Fruit fly (Drosophila melanogaster) whole organism, embryonic: ENCODE measurements around the gene Moe.

Experiments
- Atf6 ChIP-seq: fragments of 200-800 bp; sonication (Bioruptor generic); IDR thresholded peaks from 2 replicates; pipeline ENCODE4 v1.3.6; 2022; ENCODE audit warnings: missing biosample characterization, missing genetic modification characterization
- B-H2 ChIP-seq: fragments of 200-800 bp; sonication (Bioruptor generic); optimal IDR thresholded peaks from 2 replicates; lab custom pipeline; 2018; ENCODE audit warnings: missing biosample characterization, mild to moderate bottlenecking, missing genetic modification characterization
- Bdp1 ChIP-seq: fragments of 200-800 bp; sonication (Bioruptor generic); optimal IDR thresholded peaks from 3 replicates; lab custom pipeline; 2016; ENCODE audit warnings: missing biosample characterization, missing genetic modification characterization
- Bgb ChIP-seq: fragments of 200-800 bp; sonication (Bioruptor generic); IDR thresholded peaks from 2 replicates; pipeline ENCODE4 v1.3.6; 2022; ENCODE audit warnings: missing biosample characterization, missing genetic modification characterization; ENCODE audit not compliant: partially characterized antibody
- CG10366 ChIP-seq: fragments of 200-800 bp; sonication (Bioruptor generic); IDR thresholded peaks from 2 replicates; pipeline ENCODE4 v1.3.6; 2022; ENCODE audit warnings: missing biosample characterization, missing genetic modification characterization
- CG10462 ChIP-seq: fragments of 200-800 bp; sonication (Bioruptor generic); optimal IDR thresholded peaks from 2 replicates; lab custom pipeline; 2016; ENCODE audit warnings: missing biosample characterization, missing genetic modification characterization
- CG11398 ChIP-seq: fragments of 200-800 bp; sonication (Bioruptor generic); optimal IDR thresholded peaks from 2 replicates; lab custom pipeline; 2016; ENCODE audit warnings: missing biosample characterization, missing genetic modification characterization
- CG11696 ChIP-seq: fragments of 200-800 bp; sonication (Bioruptor generic); IDR thresholded peaks from 2 replicates; pipeline ENCODE4 v1.3.6; 2022; ENCODE audit warnings: missing biosample characterization, missing genetic modification characterization
- CG14014 ChIP-seq: fragments of 200-800 bp; sonication (Bioruptor generic); IDR thresholded peaks from 2 replicates; pipeline ENCODE4 v1.3.6; 2022; ENCODE audit warnings: missing biosample characterization, missing genetic modification characterization
- CG14710 ChIP-seq: fragments of 200-800 bp; sonication (Bioruptor generic); optimal IDR thresholded peaks from 3 replicates; lab custom pipeline; 2019; ENCODE audit warnings: missing biosample characterization, mild to moderate bottlenecking, missing genetic modification characterization, moderate library complexity
- CG15073 ChIP-seq: fragments of 200-800 bp; sonication (Bioruptor generic); optimal IDR thresholded peaks from 2 replicates; lab custom pipeline; 2016; ENCODE audit warnings: missing biosample characterization, missing genetic modification characterization
- CG16813 ChIP-seq: fragments of 200-800 bp; sonication (Bioruptor generic); IDR thresholded peaks from 3 replicates; pipeline ENCODE4 v1.3.6; 2022; ENCODE audit warnings: missing biosample characterization, missing genetic modification characterization; ENCODE audit not compliant: partially characterized antibody
- CG2129 ChIP-seq: fragments of 200-800 bp; sonication (Bioruptor generic); IDR thresholded peaks from 2 replicates; pipeline ENCODE4 v1.3.6; 2022; ENCODE audit warnings: missing biosample characterization, missing genetic modification characterization; ENCODE audit not compliant: partially characterized antibody
- CG34376 ChIP-seq: fragments of 200-800 bp; sonication (Bioruptor generic); optimal IDR thresholded peaks from 2 replicates; lab custom pipeline; 2018; ENCODE audit warnings: missing biosample characterization, mild to moderate bottlenecking, missing genetic modification characterization
- CG34422 ChIP-seq: fragments of 200-800 bp; sonication (Bioruptor generic); IDR thresholded peaks from 3 replicates; pipeline ENCODE4 v1.3.6; 2022; ENCODE audit warnings: missing biosample characterization, missing genetic modification characterization
- CG4282 ChIP-seq: fragments of 200-800 bp; sonication (Bioruptor generic); optimal IDR thresholded peaks from 2 replicates; lab custom pipeline; 2016; ENCODE audit warnings: missing biosample characterization, missing genetic modification characterization
- CG4328 ChIP-seq: fragments of 200-800 bp; sonication (Bioruptor generic); optimal IDR thresholded peaks from 3 replicates; lab custom pipeline; 2017; ENCODE audit warnings: missing biosample characterization, missing genetic modification reagents, missing genetic modification characterization
- CG4404 ChIP-seq: fragments of 200-800 bp; sonication (Bioruptor generic); IDR thresholded peaks from 2 replicates; pipeline ENCODE4 v1.3.6; 2022; ENCODE audit warnings: missing biosample characterization, missing genetic modification characterization
- CG6272 ChIP-seq: fragments of 200-800 bp; sonication (Bioruptor generic); IDR thresholded peaks from 2 replicates; pipeline ENCODE4 v1.3.6; 2022; ENCODE audit warnings: missing biosample characterization, missing genetic modification characterization
- CG6791 ChIP-seq: fragments of 200-800 bp; sonication (Bioruptor generic); IDR thresholded peaks from 3 replicates; pipeline ENCODE4 v1.3.6; 2022; ENCODE audit warnings: missing biosample characterization, missing genetic modification characterization; ENCODE audit not compliant: partially characterized antibody
- CG7963 ChIP-seq: fragments of 200-800 bp; sonication (Bioruptor generic); IDR thresholded peaks from 3 replicates; pipeline ENCODE4 v1.3.6; 2022; ENCODE audit warnings: missing biosample characterization, missing genetic modification characterization; ENCODE audit not compliant: partially characterized antibody
- Dp ChIP-seq: fragments of 200-800 bp; sonication (Bioruptor generic); optimal IDR thresholded peaks from 2 replicates; lab custom pipeline; 2018; ENCODE audit warnings: missing biosample characterization, mild to moderate bottlenecking, missing genetic modification characterization, moderate library complexity
- E2f1 ChIP-seq: fragments of 200-800 bp; sonication (Bioruptor generic); IDR thresholded peaks from 2 replicates; pipeline ENCODE4 v1.3.6; 2022; ENCODE audit warnings: missing biosample characterization, missing genetic modification characterization
- Gug ChIP-seq: fragments of 200-800 bp; sonication (Bioruptor generic); IDR thresholded peaks from 4 replicates; pipeline ENCODE4 v1.3.6; 2022; ENCODE audit warnings: missing biosample characterization, missing genetic modification characterization
- Hr3 ChIP-seq: fragments of 200-800 bp; sonication (Bioruptor generic); optimal IDR thresholded peaks from 3 replicates; lab custom pipeline; 2016; ENCODE audit warnings: missing biosample characterization, missing genetic modification characterization
- MESR4 ChIP-seq: fragments of 200-800 bp; sonication (Bioruptor generic); optimal IDR thresholded peaks from 2 replicates; lab custom pipeline; 2018; ENCODE audit warnings: missing biosample characterization, mild to moderate bottlenecking, missing genetic modification characterization, moderate library complexity
- Mrtf ChIP-seq: fragments of 200-800 bp; sonication (Bioruptor generic); IDR thresholded peaks from 3 replicates; pipeline ENCODE4 v1.3.6; 2022; ENCODE audit warnings: missing biosample characterization, missing genetic modification characterization
- Nf-YC ChIP-seq: fragments of 200-800 bp; optimal IDR thresholded peaks from 3 replicates; lab custom pipeline; 2019; ENCODE audit warnings: missing biosample characterization, mild to moderate bottlenecking, missing genetic modification characterization, moderate library complexity
- Ravus ChIP-seq: fragments of 200-800 bp; sonication (Bioruptor generic); IDR thresholded peaks from 2 replicates; pipeline ENCODE4 v1.3.6; 2022; ENCODE audit warnings: missing biosample characterization, missing genetic modification characterization
- Six4 ChIP-seq: fragments of 200-800 bp; sonication (Bioruptor generic); optimal IDR thresholded peaks from 2 replicates; lab custom pipeline; 2016; ENCODE audit warnings: missing biosample characterization, missing genetic modification characterization
- TFAM ChIP-seq: fragments of 200-800 bp; sonication (Bioruptor generic); optimal IDR thresholded peaks from 2 replicates; lab custom pipeline; 2017; ENCODE audit warnings: missing biosample characterization, missing genetic modification characterization, inconsistent platforms
- az2 ChIP-seq: fragments of 200-800 bp; sonication (Bioruptor generic); optimal IDR thresholded peaks from 3 replicates; lab custom pipeline; 2016; ENCODE audit warnings: missing biosample characterization, missing genetic modification characterization
- br ChIP-seq: fragments of >200 bp; optimal IDR thresholded peaks from 2 replicates; lab custom pipeline; 2017
- crp ChIP-seq, 2 experiments: fragments of 200-800 bp; sonication (Bioruptor generic); optimal IDR thresholded peaks; 2 replicates in 1 of 2; 3 replicates in 1 of 2; lab custom pipeline; 2017; ENCODE audit warnings: missing biosample characterization in 2 of 2, missing genetic modification characterization in 2 of 2, mild to moderate bottlenecking in 1 of 2, moderate library complexity in 1 of 2
- dm ChIP-seq: fragments of 200-800 bp; sonication (Bioruptor generic); optimal IDR thresholded peaks from 3 replicates; lab custom pipeline; 2016; ENCODE audit warnings: missing biosample characterization, missing genetic modification characterization
- gem ChIP-seq: fragments of 200-800 bp; sonication (Bioruptor generic); optimal IDR thresholded peaks from 2 replicates; lab custom pipeline; 2019; ENCODE audit warnings: missing biosample characterization, mild to moderate bottlenecking, missing genetic modification characterization, moderate library complexity
- inv ChIP-seq: fragments of 200-800 bp; sonication (Bioruptor generic); IDR thresholded peaks from 2 replicates; pipeline ENCODE4 v1.3.6; 2022; ENCODE audit warnings: missing biosample characterization, missing genetic modification characterization; ENCODE audit not compliant: partially characterized antibody
- ken ChIP-seq: fragments of 200-800 bp; sonication (Bioruptor generic); IDR thresholded peaks from 3 replicates; pipeline ENCODE4 v1.3.6; 2022; ENCODE audit warnings: missing biosample characterization, missing genetic modification characterization
- knrl ChIP-seq: fragments of 200-800 bp; sonication (Bioruptor generic); IDR thresholded peaks from 3 replicates; pipeline ENCODE4 v1.3.6; 2022; ENCODE audit warnings: missing biosample characterization, missing genetic modification characterization; ENCODE audit not compliant: partially characterized antibody
- peb ChIP-seq: fragments of 200-800 bp; sonication (Bioruptor generic); IDR thresholded peaks from 2 replicates; pipeline ENCODE4 v1.3.6; 2022; ENCODE audit warnings: missing biosample characterization, missing genetic modification characterization
- pum ChIP-seq: fragments of 200-800 bp; sonication (Bioruptor generic); optimal IDR thresholded peaks from 2 replicates; lab custom pipeline; 2016; ENCODE audit warnings: missing biosample characterization, missing genetic modification characterization
- pzg ChIP-seq: fragments of 200-800 bp; sonication (Bioruptor generic); optimal IDR thresholded peaks from 3 replicates; lab custom pipeline; 2018; ENCODE audit warnings: missing biosample characterization, mild to moderate bottlenecking, missing genetic modification characterization, moderate library complexity
- sens ChIP-seq: fragments of 200-800 bp; sonication (Bioruptor generic); peaks from one replicate; lab custom pipeline; 2016; ENCODE audit warnings: missing biosample characterization, missing genetic modification characterization
- sr ChIP-seq: fragments of 200-800 bp; sonication (Bioruptor generic); IDR thresholded peaks from 3 replicates; pipeline ENCODE4 v1.3.6; 2022; ENCODE audit warnings: missing biosample characterization, missing genetic modification characterization
- stwl ChIP-seq: fragments of 200-800 bp; sonication (Bioruptor generic); optimal IDR thresholded peaks from 3 replicates; lab custom pipeline; 2018; ENCODE audit warnings: missing biosample characterization, mild to moderate bottlenecking, missing genetic modification characterization, moderate library complexity
- unpg ChIP-seq: fragments of 200-800 bp; sonication (Bioruptor generic); optimal IDR thresholded peaks from 3 replicates; lab custom pipeline; 2018; ENCODE audit warnings: missing biosample characterization, mild to moderate bottlenecking, missing genetic modification characterization, moderate library complexity
- vvl ChIP-seq: fragments of 200-800 bp; sonication (Bioruptor generic); IDR thresholded peaks from 2 replicates; pipeline ENCODE4 v1.3.6; 2022; ENCODE audit warnings: missing biosample characterization, missing genetic modification characterization
- yki ChIP-seq: fragments of >200 bp; optimal IDR thresholded peaks from 3 replicates; lab custom pipeline; 2018
- zfh1 ChIP-seq: fragments of 200-800 bp; sonication (Bioruptor generic); IDR thresholded peaks from 3 replicates; pipeline ENCODE4 v1.3.6; 2022; ENCODE audit warnings: missing biosample characterization, missing genetic modification characterization

The Moe gene

DNA sequence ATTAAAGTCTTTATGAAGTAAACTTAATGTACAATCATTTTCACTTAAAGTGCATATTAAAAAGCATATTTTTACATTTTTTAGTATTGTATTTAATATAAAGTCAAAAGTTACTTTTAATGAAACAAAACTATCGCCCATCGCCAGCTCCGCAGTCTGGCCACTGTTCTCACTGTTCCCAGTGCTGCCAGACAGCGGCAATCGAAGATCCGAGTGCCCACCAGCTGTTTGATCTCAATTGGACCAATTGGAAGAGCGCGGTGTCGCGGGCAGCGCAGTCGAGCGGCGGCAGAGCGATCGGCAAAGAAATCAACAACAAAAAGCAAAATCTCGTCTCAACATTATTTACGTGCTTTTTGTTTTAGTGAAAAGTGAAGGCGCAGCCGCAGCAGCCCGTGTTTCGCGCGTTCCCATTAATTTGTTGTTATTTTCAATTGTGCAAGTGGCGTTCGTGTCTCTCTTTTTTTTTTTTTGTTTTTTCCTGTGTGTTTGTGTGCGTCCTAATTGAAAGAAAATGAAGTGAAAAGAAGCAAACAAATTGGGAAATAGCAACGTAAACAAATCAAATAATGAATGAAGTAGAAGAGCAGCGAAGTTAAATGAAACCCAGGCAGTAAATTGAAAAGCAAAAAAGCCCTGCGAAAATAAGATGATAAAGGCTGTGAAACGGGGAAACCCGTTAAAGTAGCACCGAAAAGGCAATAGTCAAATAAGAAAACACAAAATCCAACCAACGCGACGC lies 8.8 kb upstream of the Moe start, which contains the start of gene rdgA (continued):
- TF ChIP-seq zfh1 (GFP tag; lab: Robert Waterston, UW): 0 out of 3 replicates have a peak, but pooled peaks have one; percentile 44
- TF ChIP-seq CG34422 (GFP tag; lab: Robert Waterston, UW): peak; percentile 64; the same call in 2 of the 3 replicates
- TF ChIP-seq inv (GFP tag; lab: Robert Waterston, UW): peak; percentile 57
- TF ChIP-seq CG7963: no peak
- no peak for TF ChIP-seq br (lab: Kevin White, UChicago)
- peak; percentile 7 for TF ChIP-seq az2 (GFP tag; lab: Kevin White, UChicago)
- TF ChIP-seq Mrtf (GFP tag; lab: Robert Waterston, UW): peak; percentile 31; the same call in 1 of the 3 replicates
- peak; percentile 13 for TF ChIP-seq Dp
- TF ChIP-seq stwl: no peak
- peak; percentile 15; the same call in 1 of the 2 replicates for TF ChIP-seq CG2129 (GFP tag; lab: Robert Waterston, UW)
- TF ChIP-seq CG14014: 0 out of 2 replicates have a peak, but pooled peaks have one; percentile 10
- TF ChIP-seq CG4404: 0 out of 2 replicates have a peak, but pooled peaks have one; percentile 31
- no peak for TF ChIP-seq sr (GFP tag; lab: Robert Waterston, UW)
- no peak for TF ChIP-seq Bdp1 (GFP tag; lab: Kevin White, UChicago)
- TF ChIP-seq ken: peak; percentile 45; the same call in 1 of the 3 replicates
- peak; percentile 97 for TF ChIP-seq Nf-YC (tag; lab: Kevin White, UChicago)
- TF ChIP-seq Bgb (GFP tag; lab: Robert Waterston, UW): peak; percentile 65
- no peak for TF ChIP-seq Six4 (GFP tag; lab: Kevin White, UChicago)
- TF ChIP-seq CG14710 (tag; lab: Kevin White, UChicago): no peak
- TF ChIP-seq CG11398 (GFP tag; lab: Kevin White, UChicago): no peak
- TF ChIP-seq yki (lab: Kevin White, UChicago): no peak
- peak; percentile 57 for TF ChIP-seq CG10366 (GFP tag; lab: Robert Waterston, UW)
- peak; percentile 46; the same call in 1 of the 2 replicates for TF ChIP-seq vvl (GFP tag; lab: Robert Waterston, UW)
- TF ChIP-seq TFAM (GFP tag; lab: Kevin White, UChicago): no peak
- TF ChIP-seq knrl: peak; percentile 59; the same call in 2 of the 3 replicates
- no peak for TF ChIP-seq Ravus
- TF ChIP-seq CG4282 (GFP tag; lab: Kevin White, UChicago): no peak
- peak; percentile 25 for TF ChIP-seq B-H2
- peak; percentile 17 for TF ChIP-seq gem
- TF ChIP-seq unpg (GFP tag; lab: Kevin White, UChicago): no peak
- TF ChIP-seq CG4328 (GFP tag; lab: Kevin White, UChicago): no peak
- TF ChIP-seq Atf6 (GFP tag; lab: Robert Waterston, UW): peak; percentile 28; the same call in 1 of the 2 replicates
- no peak for TF ChIP-seq MESR4
- TF ChIP-seq Hr3: peak; percentile 15
- no peak for TF ChIP-seq CG34376 (GFP tag; lab: Kevin White, UChicago)
- no peak for TF ChIP-seq pum (GFP tag; lab: Kevin White, UChicago)
- TF ChIP-seq CG11696 (GFP tag; lab: Robert Waterston, UW): no peak
- TF ChIP-seq crp (GFP tag; optimal IDR thresholded peaks at IDR 0.05; lab: Kevin White, UChicago): peak; percentile 16 to 84
- TF ChIP-seq dm (GFP tag; lab: Kevin White, UChicago): no peak
- peak; percentile 63 for TF ChIP-seq CG16813 (GFP tag; lab: Robert Waterston, UW)
- TF ChIP-seq Gug: peak; percentile 54; the same call in 2 of the 4 replicates
- TF ChIP-seq peb (GFP tag; lab: Robert Waterston, UW): no peak
- TF ChIP-seq CG10462 (GFP tag; lab: Kevin White, UChicago): no peak
- peak; percentile 64 for TF ChIP-seq sens (GFP tag; lab: Kevin White, UChicago)
- no peak for TF ChIP-seq CG15073 (GFP tag; lab: Kevin White, UChicago)
- TF ChIP-seq CG6791: peak; percentile 58; the same call in 1 of the 3 replicates
- peak; percentile 61 for TF ChIP-seq pzg (GFP tag; lab: Kevin White, UChicago)
- peak; percentile 45; the same call in 1 of the 2 replicates for TF ChIP-seq E2f1 (GFP tag; lab: Robert Waterston, UW)
- peak; percentile 67 for TF ChIP-seq CG6272 (GFP tag; lab: Robert Waterston, UW)
